Fruit fly (Drosophila melanogaster) whole organism, embryonic: ENCODE measurements around the gene p38b.

Experiments used
- CG42726 ChIP-seq: fragments of 200-800 bp; sonication (Bioruptor generic); IDR thresholded peaks from 2 replicates; pipeline ENCODE4 v1.3.6; 2022; ENCODE audit warnings: missing biosample characterization, missing genetic modification characterization; ENCODE audit not compliant: partially characterized antibody
- CkIIα-i1 ChIP-seq: fragments of 200-800 bp; sonication (Bioruptor generic); IDR thresholded peaks from 2 replicates; pipeline ENCODE4 v1.3.6; 2022; ENCODE audit warnings: missing biosample characterization, missing genetic modification characterization
- MESR4 ChIP-seq: fragments of 200-800 bp; sonication (Bioruptor generic); optimal IDR thresholded peaks from 2 replicates; lab custom pipeline; 2018; ENCODE audit warnings: missing biosample characterization, mild to moderate bottlenecking, missing genetic modification characterization, moderate library complexity
- ato ChIP-seq: fragments of 200-800 bp; sonication (Bioruptor generic); IDR thresholded peaks from 2 replicates; pipeline ENCODE4 v1.3.6; 2022; ENCODE audit warnings: missing biosample characterization, missing genetic modification characterization; ENCODE audit not compliant: partially characterized antibody
- onecut ChIP-seq: fragments of 200-800 bp; sonication (Bioruptor generic); IDR thresholded peaks from 2 replicates; pipeline ENCODE4 v1.3.6; 2022; ENCODE audit warnings: missing biosample characterization, missing genetic modification characterization
- tna ChIP-seq: fragments of 200-800 bp; sonication (Bioruptor generic); IDR thresholded peaks from 2 replicates; pipeline ENCODE4 v1.3.6; 2022; ENCODE audit warnings: missing biosample characterization, missing genetic modification characterization; ENCODE audit not compliant: partially characterized antibody

Gene p38b

DNA sequence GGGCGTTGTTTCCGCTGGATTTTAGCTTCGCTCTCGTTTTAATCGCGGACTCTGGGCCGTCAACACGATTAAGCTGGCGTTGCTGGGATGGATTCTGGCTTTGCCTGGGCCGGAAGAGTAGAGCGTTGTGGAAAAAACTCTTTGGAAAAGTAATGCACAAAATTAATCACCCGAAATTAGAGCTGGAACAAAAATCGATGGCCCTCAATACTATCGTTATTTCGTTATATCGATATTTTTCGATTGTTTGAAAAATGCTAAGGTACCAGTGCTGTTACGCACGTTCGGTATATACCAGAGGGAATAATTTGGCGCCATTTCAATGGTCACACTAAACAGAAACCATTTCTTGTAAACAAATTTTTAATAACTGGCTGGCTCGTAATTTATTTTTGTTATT, 49.1 kb downstream of the p38b start, which contains the start of the genes Arpc1 and Orc5 (continued):
- TF ChIP-seq onecut (GFP tag; lab: Robert Waterston, UW) (peak; percentile 48), ato (GFP tag; lab: Robert Waterston, UW) (peak; percentile 81), CG42726 (GFP tag; lab: Robert Waterston, UW) (peak; percentile 78), tna (GFP tag; lab: Robert Waterston, UW) (peak; percentile 70), MESR4 (GFP tag; lab: Kevin White, UChicago) (peak; percentile 74), CkIIα-i1 (no peak)
